Comparison of ENCODE assay signal across 2 fruit fly cellular contexts in genomic region chrX:739621-740216, dm6.
TF ChIP-seq lines count a peak whose summit lies in the region.

No protein-coding gene starts in this region.

TF ChIP-seq in whole organism, embryonic, 481 proteins besides CTCF, POLR2A, EP300 and RAD21 (continued from another document):
- TF ChIP-seq CG13287 (GFP tag; IDR thresholded peaks at IDR 0.05; lab: Robert Waterston, UW; ENCODE audit: partially characterized antibody) (no peak), vvl (GFP tag; IDR thresholded peaks at IDR 0.05; lab: Robert Waterston, UW) (peak; percentile 52; the same call in 1 of the 2 replicates), CG18262 (tag; optimal IDR thresholded peaks at IDR 0.05; lab: Kevin White, UChicago) (peak; percentile 26), CG18599 (GFP tag; optimal IDR thresholded peaks at IDR 0.05; lab: Kevin White, UChicago) (peak; percentile 6), Ets65A (GFP tag; lab: Kevin White, UChicago) (peak; percentile 80), CG15696 (tag; optimal IDR thresholded peaks at IDR 0.05; lab: Kevin White, UChicago) (no peak), D (optimal IDR thresholded peaks at IDR 0.05; lab: Kevin White, UChicago) (no peak), D (GFP tag; optimal IDR thresholded peaks at IDR 0.05; lab: Kevin White, UChicago) (no peak), ssp (GFP tag; IDR thresholded peaks at IDR 0.05; lab: Robert Waterston, UW) (no peak), CG1832 (GFP tag; optimal IDR thresholded peaks at IDR 0.05; lab: Kevin White, UChicago) (no peak), sr (GFP tag; IDR thresholded peaks at IDR 0.05; lab: Robert Waterston, UW) (no peak), slbo (GFP tag; IDR thresholded peaks at IDR 0.05; lab: Robert Waterston, UW) (no peak), ro (GFP tag; IDR thresholded peaks at IDR 0.05; lab: Robert Waterston, UW) (no peak), CG13894 (tag; optimal IDR thresholded peaks at IDR 0.05; lab: Kevin White, UChicago) (no peak), repo (GFP tag; optimal IDR thresholded peaks at IDR 0.05; lab: Kevin White, UChicago) (no peak), fd3F (GFP tag; optimal IDR thresholded peaks at IDR 0.05; lab: Kevin White, UChicago) (no peak), CG16779 (GFP tag; IDR thresholded peaks at IDR 0.05; lab: Robert Waterston, UW) (no peak), BEAF-32 (GFP tag; optimal IDR thresholded peaks at IDR 0.05; lab: Kevin White, UChicago) (no peak), p53 (GFP tag; optimal IDR thresholded peaks at IDR 0.05; lab: Kevin White, UChicago) (no peak), Optix (GFP tag; IDR thresholded peaks at IDR 0.05; lab: Robert Waterston, UW) (no peak), gfzf (GFP tag; optimal IDR thresholded peaks at IDR 0.05; lab: Kevin White, UChicago) (no peak), CG2199 (GFP tag; IDR thresholded peaks at IDR 0.05; lab: Robert Waterston, UW) (no peak), Hand (GFP tag; optimal IDR thresholded peaks at IDR 0.05; lab: Kevin White, UChicago) (no peak), dmrt11E (tag; optimal IDR thresholded peaks at IDR 0.05; lab: Kevin White, UChicago) (no peak), abd-A (tag; optimal IDR thresholded peaks at IDR 0.05; lab: Kevin White, UChicago) (no peak), ci (GFP tag; IDR thresholded peaks at IDR 0.05; lab: Robert Waterston, UW) (peak; percentile 23; the same call in 1 of the 3 replicates), Aef1 (GFP tag; IDR thresholded peaks at IDR 0.05; lab: Robert Waterston, UW) (no peak), gce (GFP tag; IDR thresholded peaks at IDR 0.05; lab: Robert Waterston, UW) (no peak), CG6689 (GFP tag; IDR thresholded peaks at IDR 0.05; lab: Robert Waterston, UW) (0 out of 2 replicates have a peak, but pooled peaks have one; percentile 5), Oli (tag; optimal IDR thresholded peaks at IDR 0.05; lab: Kevin White, UChicago) (no peak), rib (GFP tag; IDR thresholded peaks at IDR 0.05; lab: Robert Waterston, UW) (no peak), CG11723 (GFP tag; optimal IDR thresholded peaks at IDR 0.05; lab: Kevin White, UChicago) (no peak), prd (optimal IDR thresholded peaks at IDR 0.05; lab: Kevin White, UChicago) (no peak), prd (GFP tag; IDR thresholded peaks at IDR 0.05; lab: Robert Waterston, UW) (peak; percentile 35; the same call in 1 of the 3 replicates), Hr39 (optimal IDR thresholded peaks at IDR 0.05; lab: Kevin White, UChicago) (no peak), CG10979 (tag; optimal IDR thresholded peaks at IDR 0.05; lab: Kevin White, UChicago) (peak; percentile 23), run (tag; optimal IDR thresholded peaks at IDR 0.05; lab: Kevin White, UChicago) (no peak), hth (optimal IDR thresholded peaks at IDR 0.05; lab: Kevin White, UChicago) (no peak), wdn (GFP tag; IDR thresholded peaks at IDR 0.05; lab: Robert Waterston, UW) (no peak), CG13296 (GFP tag; optimal IDR thresholded peaks at IDR 0.05; lab: Kevin White, UChicago) (no peak), CG10431 (GFP tag; optimal IDR thresholded peaks at IDR 0.05; lab: Kevin White, UChicago) (no peak), CG14965 (GFP tag; optimal IDR thresholded peaks at IDR 0.05; lab: Kevin White, UChicago; ENCODE audit: borderline replicate concordance) (no peak), Med (GFP tag; lab: Kevin White, UChicago) (peak; percentile 72), CG2202 (tag; optimal IDR thresholded peaks at IDR 0.05; lab: Kevin White, UChicago) (no peak), unpg (GFP tag; optimal IDR thresholded peaks at IDR 0.05; lab: Kevin White, UChicago) (no peak), zfh1 (GFP tag; IDR thresholded peaks at IDR 0.05; lab: Robert Waterston, UW) (0 out of 3 replicates have a peak, but pooled peaks have one; percentile 20), bab2 (GFP tag; optimal IDR thresholded peaks at IDR 0.05; lab: Kevin White, UChicago) (no peak), oc (tag; optimal IDR thresholded peaks at IDR 0.05; lab: Kevin White, UChicago) (no peak), row (GFP tag; IDR thresholded peaks at IDR 0.05; lab: Robert Waterston, UW) (peak; percentile 40; the same call in 2 of the 3 replicates), Fer1 (GFP tag; optimal IDR thresholded peaks at IDR 0.05; lab: Kevin White, UChicago) (no peak), jumu (GFP tag; optimal IDR thresholded peaks at IDR 0.05; lab: Kevin White, UChicago) (no peak), sisA (GFP tag; IDR thresholded peaks at IDR 0.05; lab: Robert Waterston, UW) (peak; percentile 28; the same call in 1 of the 2 replicates), Chrac-16 (GFP tag; optimal IDR thresholded peaks at IDR 0.05; lab: Kevin White, UChicago) (no peak), Asciz (GFP tag; optimal IDR thresholded peaks at IDR 0.05; lab: Kevin White, UChicago) (no peak), CG2678 (tag; optimal IDR thresholded peaks at IDR 0.05; lab: Kevin White, UChicago) (no peak), CG6654 (GFP tag; optimal IDR thresholded peaks at IDR 0.05; lab: Kevin White, UChicago) (no peak), sens (GFP tag; lab: Kevin White, UChicago) (peak; percentile 85), CG3065 (GFP tag; optimal IDR thresholded peaks at IDR 0.05; lab: Kevin White, UChicago) (no peak), D19B (GFP tag; optimal IDR thresholded peaks at IDR 0.05; lab: Kevin White, UChicago) (peak; percentile 38), Six4 (GFP tag; optimal IDR thresholded peaks at IDR 0.05; lab: Kevin White, UChicago) (no peak), ATbp (GFP tag; optimal IDR thresholded peaks at IDR 0.05; lab: Kevin White, UChicago) (peak; percentile 7), TFAM (GFP tag; optimal IDR thresholded peaks at IDR 0.05; lab: Kevin White, UChicago) (no peak)

TF ChIP-seq in whole organism, prepupa, 60 proteins besides CTCF, POLR2A, EP300 and RAD21 (continued from another document):
- no peak for TF ChIP-seq topi (GFP tag; optimal IDR thresholded peaks at IDR 0.05; lab: Kevin White, UChicago)
- peak; percentile 30 for TF ChIP-seq CG6808 (GFP tag; optimal IDR thresholded peaks at IDR 0.05; lab: Kevin White, UChicago)
- peak; percentile 51 for TF ChIP-seq Sox14 (GFP tag; optimal IDR thresholded peaks at IDR 0.05; lab: Kevin White, UChicago)
- TF ChIP-seq CG32006 (GFP tag; optimal IDR thresholded peaks at IDR 0.05; lab: Kevin White, UChicago): peak; percentile 58
- peak; percentile 62 for TF ChIP-seq esn (GFP tag; optimal IDR thresholded peaks at IDR 0.05; lab: Kevin White, UChicago)
- TF ChIP-seq Eip75B (GFP tag; optimal IDR thresholded peaks at IDR 0.05; lab: Kevin White, UChicago): no peak
- peak; percentile 57 for TF ChIP-seq CG8632 (GFP tag; optimal IDR thresholded peaks at IDR 0.05; lab: Kevin White, UChicago)
- no peak for TF ChIP-seq Gug (GFP tag; IDR thresholded peaks at IDR 0.05; lab: Robert Waterston, UW)
- no peak for TF ChIP-seq dac (GFP tag; optimal IDR thresholded peaks at IDR 0.05; lab: Kevin White, UChicago)
- TF ChIP-seq eg (GFP tag; IDR thresholded peaks at IDR 0.05; lab: Robert Waterston, UW): 0 out of 3 replicates have a peak, but pooled peaks have one; percentile 40
- no peak for TF ChIP-seq CG11294 (GFP tag; IDR thresholded peaks at IDR 0.05; lab: Robert Waterston, UW)
- no peak for TF ChIP-seq CG3919 (GFP tag; optimal IDR thresholded peaks at IDR 0.05; lab: Kevin White, UChicago)
- TF ChIP-seq Ets21C (GFP tag; optimal IDR thresholded peaks at IDR 0.05; lab: Kevin White, UChicago): peak; percentile 36
- peak; percentile 61 for TF ChIP-seq CG31627 (GFP tag; optimal IDR thresholded peaks at IDR 0.05; lab: Kevin White, UChicago)
- peak; percentile 2 for TF ChIP-seq CG4318 (GFP tag; optimal IDR thresholded peaks at IDR 0.05; lab: Kevin White, UChicago)
- TF ChIP-seq svp (GFP tag; lab: Kevin White, UChicago): peak; percentile 86
- TF ChIP-seq pdm3 (GFP tag; optimal IDR thresholded peaks at IDR 0.05; lab: Kevin White, UChicago): peak; percentile 70
- TF ChIP-seq Sox15 (GFP tag; optimal IDR thresholded peaks at IDR 0.05; lab: Kevin White, UChicago): peak; percentile 33
- TF ChIP-seq Eip93F (GFP tag; optimal IDR thresholded peaks at IDR 0.05; lab: Kevin White, UChicago): no peak
- no peak for TF ChIP-seq vri (GFP tag; optimal IDR thresholded peaks at IDR 0.05; lab: Kevin White, UChicago)
- TF ChIP-seq cyc (GFP tag; optimal IDR thresholded peaks at IDR 0.05; lab: Kevin White, UChicago): peak; percentile 65
- peak; percentile 62 for TF ChIP-seq CG34406 (GFP tag; optimal IDR thresholded peaks at IDR 0.05; lab: Kevin White, UChicago)
- TF ChIP-seq Smox (GFP tag; optimal IDR thresholded peaks at IDR 0.05; lab: Kevin White, UChicago): no peak
- TF ChIP-seq CG8319 (GFP tag; optimal IDR thresholded peaks at IDR 0.05; lab: Kevin White, UChicago): peak; percentile 23
- TF ChIP-seq CG3032 (tag; optimal IDR thresholded peaks at IDR 0.05; lab: Kevin White, UChicago): no peak
- no peak for TF ChIP-seq CG6854 (GFP tag; optimal IDR thresholded peaks at IDR 0.05; lab: Kevin White, UChicago)
- peak; percentile 64 for TF ChIP-seq OdsH (GFP tag; optimal IDR thresholded peaks at IDR 0.05; lab: Kevin White, UChicago)
- TF ChIP-seq lz (GFP tag; optimal IDR thresholded peaks at IDR 0.05; lab: Kevin White, UChicago): peak; percentile 61
- TF ChIP-seq Blimp-1 (GFP tag; optimal IDR thresholded peaks at IDR 0.05; lab: Kevin White, UChicago): peak; percentile 43
- peak; percentile 60 for TF ChIP-seq Sox102F (GFP tag; optimal IDR thresholded peaks at IDR 0.05; lab: Kevin White, UChicago)
- TF ChIP-seq CG11762 (GFP tag; optimal IDR thresholded peaks at IDR 0.05; lab: Kevin White, UChicago; ENCODE audit: insufficient read depth): peak; percentile 21
- TF ChIP-seq Ets96B (tag; optimal IDR thresholded peaks at IDR 0.05; lab: Kevin White, UChicago): peak; percentile 41
- TF ChIP-seq fd85E (GFP tag; optimal IDR thresholded peaks at IDR 0.05; lab: Kevin White, UChicago): no peak
- peak; percentile 31 for TF ChIP-seq CG1621 (tag; optimal IDR thresholded peaks at IDR 0.05; lab: Kevin White, UChicago)
- TF ChIP-seq CG9139 (GFP tag; optimal IDR thresholded peaks at IDR 0.05; lab: Kevin White, UChicago): peak; percentile 57
- TF ChIP-seq CG15336 (GFP tag; IDR thresholded peaks at IDR 0.05; lab: Robert Waterston, UW): no peak; the same call in none of the 2 replicates
- no peak for TF ChIP-seq fd59A (GFP tag; optimal IDR thresholded peaks at IDR 0.05; lab: Kevin White, UChicago)
